Fruit fly (Drosophila melanogaster) whole organism, prepupa: ENCODE measurements around the gene drl.

ENCODE experiments used
- Blimp-1 ChIP-seq: fragments of 200-800 bp; sonication (Bioruptor generic); optimal IDR thresholded peaks from 3 replicates; lab custom pipeline; 2017; ENCODE audit warnings: missing biosample characterization, missing genetic modification characterization, mild to moderate bottlenecking, moderate library complexity, missing genetic modification reagents
- CG10669 ChIP-seq: fragments of 200-800 bp; sonication (Bioruptor generic); optimal IDR thresholded peaks from 3 replicates; lab custom pipeline; 2018; ENCODE audit warnings: missing biosample characterization, mild to moderate bottlenecking, missing genetic modification characterization, moderate library complexity
- CG11762 ChIP-seq: fragments of 200-800 bp; sonication (Bioruptor generic); optimal IDR thresholded peaks from 3 replicates; lab custom pipeline; 2016; ENCODE audit warnings: missing biosample characterization, missing genetic modification characterization; ENCODE audit not compliant: insufficient read depth
- CG1621 ChIP-seq: fragments of 200-800 bp; sonication (Bioruptor generic); optimal IDR thresholded peaks from 3 replicates; lab custom pipeline; 2018; ENCODE audit warnings: missing biosample characterization, mild to moderate bottlenecking, missing genetic modification characterization
- CG16779 ChIP-seq: fragments of 200-800 bp; sonication (Bioruptor generic); optimal IDR thresholded peaks from 3 replicates; lab custom pipeline; 2017; ENCODE audit warnings: missing biosample characterization, mild to moderate bottlenecking, missing genetic modification characterization
- CG31627 ChIP-seq: fragments of 200-800 bp; sonication (Bioruptor generic); optimal IDR thresholded peaks from 3 replicates; lab custom pipeline; 2016; ENCODE audit warnings: missing biosample characterization, missing genetic modification characterization
- CG32006 ChIP-seq: fragments of 200-800 bp; sonication (Bioruptor generic); optimal IDR thresholded peaks from 3 replicates; lab custom pipeline; 2017; ENCODE audit warnings: missing biosample characterization, mild to moderate bottlenecking, missing genetic modification characterization
- CG34406 ChIP-seq: fragments of 200-800 bp; sonication (Bioruptor generic); optimal IDR thresholded peaks from 3 replicates; lab custom pipeline; 2016; ENCODE audit warnings: missing biosample characterization, missing genetic modification characterization
- CG3919 ChIP-seq: fragments of 200-800 bp; sonication (Bioruptor generic); optimal IDR thresholded peaks from 3 replicates; lab custom pipeline; 2016; ENCODE audit warnings: missing biosample characterization, missing genetic modification characterization
- CG6276 ChIP-seq: fragments of 200-800 bp; sonication (Bioruptor generic); optimal IDR thresholded peaks from 2 replicates; lab custom pipeline; 2017; ENCODE audit warnings: missing biosample characterization, mild to moderate bottlenecking, missing genetic modification characterization
- CG6792 ChIP-seq: fragments of 200-800 bp; sonication (Bioruptor generic); optimal IDR thresholded peaks from 3 replicates; lab custom pipeline; 2016; ENCODE audit warnings: missing biosample characterization, missing genetic modification characterization
- CG6808 ChIP-seq: fragments of 200-800 bp; sonication (Bioruptor generic); optimal IDR thresholded peaks from 3 replicates; lab custom pipeline; 2017; ENCODE audit warnings: missing biosample characterization, missing genetic modification characterization, mild to moderate bottlenecking, moderate library complexity, missing genetic modification reagents
- CG7368 ChIP-seq: fragments of 200-800 bp; sonication (Bioruptor generic); optimal IDR thresholded peaks from 3 replicates; lab custom pipeline; 2016; ENCODE audit warnings: missing biosample characterization, missing genetic modification characterization
- CG8319 ChIP-seq: fragments of 200-800 bp; sonication (Bioruptor generic); optimal IDR thresholded peaks from 3 replicates; lab custom pipeline; 2016; ENCODE audit warnings: missing biosample characterization, missing genetic modification characterization
- Eip75B ChIP-seq: fragments of 200-800 bp; sonication (Bioruptor generic); optimal IDR thresholded peaks from 3 replicates; lab custom pipeline; 2016; ENCODE audit warnings: missing biosample characterization, missing genetic modification characterization
- Eip78C ChIP-seq: fragments of 200-800 bp; sonication (Bioruptor generic); peaks from one replicate; lab custom pipeline; 2016; ENCODE audit warnings: missing biosample characterization, missing genetic modification characterization
- Eip93F ChIP-seq: fragments of 200-800 bp; sonication (Bioruptor generic); optimal IDR thresholded peaks from 2 replicates; lab custom pipeline; 2016; ENCODE audit warnings: missing biosample characterization, mild to moderate bottlenecking, missing genetic modification characterization
- Ets21C ChIP-seq: fragments of 200-800 bp; sonication (Bioruptor generic); optimal IDR thresholded peaks from 3 replicates; lab custom pipeline; 2016; ENCODE audit warnings: missing biosample characterization, missing genetic modification characterization
- Ets96B ChIP-seq: fragments of 200-800 bp; optimal IDR thresholded peaks from 2 replicates; lab custom pipeline; 2019; ENCODE audit warnings: missing biosample characterization, mild to moderate bottlenecking, missing genetic modification characterization, moderate library complexity
- Gug ChIP-seq: fragments of 200-800 bp; sonication (Bioruptor generic); IDR thresholded peaks from 2 replicates; pipeline ENCODE4 v1.3.6; 2022; ENCODE audit warnings: missing biosample characterization, missing genetic modification characterization
- Hr38 ChIP-seq: sonication (Bioruptor generic); optimal IDR thresholded peaks from 2 replicates; lab custom pipeline; 2016; ENCODE audit warnings: missing biosample characterization, missing genetic modification characterization
- Hr39 ChIP-seq: fragments of 200-800 bp; sonication (Bioruptor generic); optimal IDR thresholded peaks from 2 replicates; lab custom pipeline; 2016; ENCODE audit warnings: missing biosample characterization, missing genetic modification characterization
- Hr4 ChIP-seq: fragments of 200-800 bp; sonication (Bioruptor generic); optimal IDR thresholded peaks from 3 replicates; lab custom pipeline; 2016; ENCODE audit warnings: missing biosample characterization, missing genetic modification characterization
- Met ChIP-seq: fragments of 200-800 bp; sonication (Bioruptor generic); optimal IDR thresholded peaks from 3 replicates; lab custom pipeline; 2016; ENCODE audit warnings: missing biosample characterization, missing genetic modification characterization
- OdsH ChIP-seq: fragments of 200-800 bp; sonication (Bioruptor generic); optimal IDR thresholded peaks from 3 replicates; lab custom pipeline; 2016; ENCODE audit warnings: missing biosample characterization, missing genetic modification characterization
- Smox ChIP-seq: fragments of 200-800 bp; sonication (Bioruptor generic); optimal IDR thresholded peaks from 3 replicates; lab custom pipeline; 2016; ENCODE audit warnings: missing biosample characterization, missing genetic modification characterization
- Sox14 ChIP-seq: fragments of 200-800 bp; sonication (Bioruptor generic); optimal IDR thresholded peaks from 3 replicates; lab custom pipeline; 2016; ENCODE audit warnings: missing biosample characterization, missing genetic modification characterization
- Sox15 ChIP-seq: fragments of 200-800 bp; sonication (Bioruptor generic); optimal IDR thresholded peaks from 3 replicates; lab custom pipeline; 2016; ENCODE audit warnings: missing biosample characterization, missing genetic modification characterization
- cyc ChIP-seq: fragments of 200-800 bp; sonication (Bioruptor generic); optimal IDR thresholded peaks from 3 replicates; lab custom pipeline; 2016; ENCODE audit warnings: missing biosample characterization, missing genetic modification characterization
- dac ChIP-seq: fragments of 200-800 bp; sonication (Bioruptor generic); optimal IDR thresholded peaks from 2 replicates; lab custom pipeline; 2017; ENCODE audit warnings: missing biosample characterization, mild to moderate bottlenecking, missing genetic modification characterization
- esn ChIP-seq: fragments of 200-800 bp; sonication (Bioruptor generic); optimal IDR thresholded peaks from 2 replicates; lab custom pipeline; 2016; ENCODE audit warnings: missing biosample characterization, mild to moderate bottlenecking, missing genetic modification characterization, moderate library complexity
- fd59A ChIP-seq: fragments of 200-800 bp; sonication (Bioruptor generic); optimal IDR thresholded peaks from 2 replicates; lab custom pipeline; 2017; ENCODE audit warnings: missing biosample characterization, mild to moderate bottlenecking, missing genetic modification characterization, missing genetic modification reagents
- fkh ChIP-seq: fragments of 200-800 bp; sonication (Bioruptor generic); optimal IDR thresholded peaks from 3 replicates; lab custom pipeline; 2017; ENCODE audit warnings: missing biosample characterization, mild to moderate bottlenecking, missing genetic modification characterization, moderate library complexity
- lz ChIP-seq: fragments of 200-800 bp; sonication (Bioruptor generic); optimal IDR thresholded peaks from 3 replicates; lab custom pipeline; 2016; ENCODE audit warnings: missing biosample characterization, missing genetic modification characterization
- salr ChIP-seq, 2 experiments: fragments of 200-800 bp; sonication (Bioruptor generic); optimal IDR thresholded peaks; 3 replicates each; lab custom pipeline; 2016 to 2018; ENCODE audit warnings: missing biosample characterization in 2 of 2, missing genetic modification characterization in 2 of 2, mild to moderate bottlenecking in 1 of 2
- svp ChIP-seq: fragments of 200-800 bp; sonication (Bioruptor generic); peaks from one replicate; lab custom pipeline; 2016; ENCODE audit warnings: missing biosample characterization, missing genetic modification characterization
- topi ChIP-seq: fragments of 200-800 bp; sonication (Bioruptor generic); optimal IDR thresholded peaks from 3 replicates; lab custom pipeline; 2016; ENCODE audit warnings: missing biosample characterization, missing genetic modification characterization
- vri ChIP-seq: fragments of 200-800 bp; sonication (Bioruptor generic); optimal IDR thresholded peaks from 3 replicates; lab custom pipeline; 2016; ENCODE audit warnings: missing biosample characterization, mild to moderate bottlenecking, missing genetic modification characterization

Gene drl

DNA sequence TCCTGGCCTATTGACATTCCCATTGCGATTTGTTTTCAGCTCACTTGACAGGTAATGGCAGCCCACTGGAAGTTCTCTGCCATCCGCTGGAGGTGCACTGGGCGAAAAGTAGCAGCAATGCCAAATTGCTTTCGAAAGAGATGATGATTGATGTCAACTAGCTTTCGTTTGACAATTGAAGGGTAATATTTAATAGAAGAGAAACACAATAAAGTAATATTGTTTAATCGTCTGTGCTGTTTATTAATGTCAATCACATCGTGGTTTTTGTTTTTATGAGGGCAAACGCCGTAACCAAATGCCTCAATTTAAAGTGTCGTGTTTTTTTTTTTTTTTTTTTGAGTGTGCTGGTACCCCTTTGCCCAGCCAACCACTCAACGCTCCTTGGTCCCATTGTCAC, 38.9 kb downstream of the drl start (continued):
- TF ChIP-seq CG6792 (GFP tag; lab: Kevin White, UChicago) (peak; percentile 7), Eip78C (peak; percentile 73), Eip75B (GFP tag; lab: Kevin White, UChicago) (no peak), Sox14 (GFP tag; lab: Kevin White, UChicago) (peak; percentile 36), CG8319 (no peak), CG31627 (peak; percentile 43), CG6808 (peak; percentile 7), Hr4 (GFP tag; lab: Kevin White, UChicago) (no peak), lz (GFP tag; lab: Kevin White, UChicago) (peak; percentile 31), Hr38 (GFP tag; lab: Kevin White, UChicago) (no peak), Gug (no peak), Ets96B (peak; percentile 13), CG11762 (GFP tag; lab: Kevin White, UChicago) (no peak), vri (GFP tag; lab: Kevin White, UChicago) (no peak), CG32006 (GFP tag; lab: Kevin White, UChicago) (peak; percentile 31), Met (GFP tag; lab: Kevin White, UChicago) (peak; percentile 42), fkh (no peak), CG6276 (GFP tag; lab: Kevin White, UChicago) (no peak), salr (GFP tag; optimal IDR thresholded peaks at IDR 0.05; lab: Kevin White, UChicago) (no peak), CG7368 (GFP tag; lab: Kevin White, UChicago) (no peak), fd59A (GFP tag; lab: Kevin White, UChicago) (no peak), Eip93F (no peak), CG1621 (tag; lab: Kevin White, UChicago) (no peak), Blimp-1 (GFP tag; lab: Kevin White, UChicago) (no peak), CG34406 (no peak), CG10669 (GFP tag; lab: Kevin White, UChicago) (peak; percentile 16), CG16779 (tag; lab: Kevin White, UChicago) (no peak), OdsH (GFP tag; lab: Kevin White, UChicago) (peak; percentile 11)

dm6 chr2L:19230518-19230917, 40.4 kb downstream of the drl start:
- peak; percentile 20 for TF ChIP-seq topi
- peak; percentile 67 for TF ChIP-seq svp (GFP tag; lab: Kevin White, UChicago)
- no peak for TF ChIP-seq Sox15 (GFP tag; lab: Kevin White, UChicago)
- TF ChIP-seq dac = no peak
- TF ChIP-seq Eip78C = peak; percentile 33
- TF ChIP-seq CG3919 = no peak
- peak; percentile 42 for TF ChIP-seq esn (GFP tag; lab: Kevin White, UChicago)
- TF ChIP-seq Met (GFP tag; lab: Kevin White, UChicago) = peak; percentile 39
- peak; percentile 16 for TF ChIP-seq CG31627
- peak; percentile 12 for TF ChIP-seq cyc (GFP tag; lab: Kevin White, UChicago)
- peak; percentile 35 for TF ChIP-seq Smox
- no peak for TF ChIP-seq Blimp-1 (GFP tag; lab: Kevin White, UChicago)
- TF ChIP-seq Hr39 (GFP tag; lab: Kevin White, UChicago) = peak; percentile 22
- TF ChIP-seq Ets21C (GFP tag; lab: Kevin White, UChicago) = peak; percentile 17
- TF ChIP-seq, all 60 proteins: peak for 10

DNA sequence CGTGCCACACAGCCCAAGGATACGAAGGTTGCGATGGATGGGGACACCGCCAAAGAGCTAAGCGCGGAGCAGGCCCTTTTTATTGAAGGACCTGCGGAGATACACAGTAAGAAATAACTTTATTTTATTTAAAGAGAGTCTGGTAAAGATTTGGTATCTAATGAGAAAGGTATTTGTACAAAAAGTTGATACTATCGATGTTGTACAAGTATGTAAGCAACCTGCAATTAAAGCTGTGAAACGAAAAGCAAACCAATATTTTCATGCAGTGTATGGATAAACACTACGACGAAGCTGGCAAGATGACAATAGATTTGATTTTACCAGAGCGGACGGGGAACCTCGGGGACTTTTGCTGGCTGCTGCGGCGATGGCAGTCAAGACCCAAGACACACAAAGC, 43.2 kb downstream of the drl start:
- peak; percentile 18 for TF ChIP-seq fd59A (GFP tag; lab: Kevin White, UChicago)
- TF ChIP-seq Ets21C (GFP tag; lab: Kevin White, UChicago) = no peak
- TF ChIP-seq Eip93F = no peak
- TF ChIP-seq salr (GFP tag; optimal IDR thresholded peaks at IDR 0.05; lab: Kevin White, UChicago) = peak in 1 of 2 experiments; percentile 3
- peak; percentile 41 for TF ChIP-seq Eip78C
